Worm (Caenorhabditis elegans) whole organism, L4 larva: Measurements from ENCODE around the gene hlh-6.

ENCODE experiments used
- D1046.2 ChIP-seq: fragments of 200-800 bp; sonication (Bioruptor generic); IDR thresholded peaks from 2 replicates; pipeline ENCODE4 v1.3.6; 2022; ENCODE audit warnings: missing genetic modification characterization, missing compliant biosample characterization
- R02D3.7 ChIP-seq: fragments of 150-350 bp; sonication (generic microtip); optimal IDR thresholded peaks from 3 replicates; lab custom pipeline; 2014; ENCODE audit warnings: missing biosample characterization, missing genetic modification characterization
- T26A8.4 ChIP-seq: fragments of 200-800 bp; sonication (Bioruptor generic); IDR thresholded peaks from 2 replicates; pipeline ENCODE4 v1.3.6; 2022; ENCODE audit warnings: missing genetic modification characterization, missing compliant biosample characterization
- Y48G9A.11 ChIP-seq: fragments of 200-800 bp; sonication (Bioruptor generic); IDR thresholded peaks from 2 replicates; pipeline ENCODE4 v1.3.6; 2022; ENCODE audit warnings: missing genetic modification reagents, missing genetic modification characterization, missing compliant biosample characterization
- ZK337.2 ChIP-seq: fragments of 200-800 bp; sonication (Bioruptor generic); IDR thresholded peaks from 2 replicates; pipeline ENCODE4 v1.3.6; 2022; ENCODE audit warnings: missing genetic modification reagents, missing genetic modification characterization, missing compliant biosample characterization
- ZK546.5 ChIP-seq, 2 experiments: sonication (generic microtip); optimal IDR thresholded peaks; 2 replicates each; lab custom pipeline; 2017; ENCODE audit warnings: missing biosample characterization in 2 of 2, missing genetic modification characterization in 2 of 2
- aha-1 ChIP-seq: fragments of 150-350 bp; peaks from one replicate; lab custom pipeline; 2014; ENCODE audit warnings: missing biosample characterization, missing genetic modification characterization
- ama-1 ChIP-seq: fragments of 150-350 bp; optimal IDR thresholded peaks from 2 replicates; lab custom pipeline; 2014; ENCODE audit warnings: inconsistent platforms, mixed read lengths
- arid-1 ChIP-seq: fragments of 200-800 bp; sonication (Bioruptor generic); conservative IDR thresholded peaks from 2 replicates; pipeline ENCODE4 v1.3.6; 2022; ENCODE audit warnings: missing genetic modification reagents, missing genetic modification characterization, missing compliant biosample characterization
- ceh-20 ChIP-seq: fragments of 200-800 bp; sonication (Bioruptor generic); IDR thresholded peaks from 2 replicates; pipeline ENCODE4 v1.3.6; 2022; ENCODE audit warnings: missing genetic modification reagents, missing genetic modification characterization, missing compliant biosample characterization
- ceh-28 ChIP-seq: fragments of 150-350 bp; optimal IDR thresholded peaks from 2 replicates; lab custom pipeline; 2014; ENCODE audit warnings: missing biosample characterization, missing genetic modification reagents, missing genetic modification characterization
- ceh-44 ChIP-seq: fragments of 200-800 bp; sonication (Bioruptor generic); IDR thresholded peaks from 2 replicates; pipeline ENCODE4 v1.3.6; 2022; ENCODE audit warnings: missing genetic modification reagents, missing genetic modification characterization, missing compliant biosample characterization
- ces-1 ChIP-seq: fragments of 150-350 bp; sonication (generic microtip); optimal IDR thresholded peaks from 4 replicates; lab custom pipeline; 2014; ENCODE audit warnings: missing biosample characterization, missing genetic modification reagents, missing genetic modification characterization
- cey-2 ChIP-seq: sonication (generic microtip); optimal IDR thresholded peaks from 3 replicates; lab custom pipeline; 2017; ENCODE audit warnings: missing genetic modification characterization, mild to moderate bottlenecking, missing compliant biosample characterization, antibody characterized with exemption, borderline replicate concordance; ENCODE audit not compliant: insufficient read depth
- daf-12 ChIP-seq: fragments of 150-350 bp; optimal IDR thresholded peaks from 2 replicates; lab custom pipeline; 2014; ENCODE audit warnings: missing biosample characterization, missing genetic modification reagents, missing genetic modification characterization
- dmd-6 ChIP-seq: fragments of 200-800 bp; sonication (Bioruptor generic); IDR thresholded peaks from 2 replicates; pipeline ENCODE4 v1.3.6; 2022; ENCODE audit warnings: missing genetic modification reagents, missing genetic modification characterization, missing compliant biosample characterization
- dmd-8 ChIP-seq: fragments of 200-800 bp; sonication (Bioruptor generic); IDR thresholded peaks from 2 replicates; pipeline ENCODE4 v1.3.6; 2022; ENCODE audit warnings: missing genetic modification characterization, missing compliant biosample characterization
- duxl-1 ChIP-seq: sonication (generic microtip); optimal IDR thresholded peaks from 2 replicates; lab custom pipeline; 2016; ENCODE audit warnings: mild to moderate bottlenecking, missing genetic modification characterization, moderate library complexity, missing compliant biosample characterization; ENCODE audit not compliant: poor library complexity
- egl-43 ChIP-seq: fragments of 200-800 bp; sonication (Bioruptor generic); IDR thresholded peaks from 2 replicates; pipeline ENCODE4 v1.3.6; 2022; ENCODE audit warnings: missing genetic modification reagents, missing genetic modification characterization, missing compliant biosample characterization
- fos-1 ChIP-seq: fragments of 150-350 bp; optimal IDR thresholded peaks from 2 replicates; lab custom pipeline; 2014; ENCODE audit warnings: missing biosample characterization, missing genetic modification characterization
- hif-1 ChIP-seq, 2 experiments: sonication (generic microtip); optimal IDR thresholded peaks; 2 replicates each; lab custom pipeline; 2016 to 2017; ENCODE audit warnings: missing compliant biosample characterization in 2 of 2, missing genetic modification characterization in 2 of 2, missing genetic modification reagents in 2 of 2, missing genotype in 2 of 2, mild to moderate bottlenecking in 1 of 2
- hlh-11 ChIP-seq: fragments of 200-800 bp; sonication (Bioruptor generic); optimal IDR thresholded peaks from 2 replicates; lab custom pipeline; 2018; ENCODE audit warnings: mild to moderate bottlenecking, missing genetic modification characterization, missing compliant biosample characterization
- hmg-1.1 ChIP-seq: fragments of 200-800 bp; sonication (Bioruptor generic); IDR thresholded peaks from 2 replicates; pipeline ENCODE4 v1.3.6; 2022; ENCODE audit warnings: missing genetic modification reagents, missing genetic modification characterization, missing compliant biosample characterization
- lim-7 ChIP-seq: fragments of 200-800 bp; sonication (Bioruptor generic); IDR thresholded peaks from 2 replicates; pipeline ENCODE4 v1.3.6; 2022; ENCODE audit warnings: missing genetic modification characterization, missing compliant biosample characterization
- lin-13 ChIP-seq: fragments of 150-350 bp; optimal IDR thresholded peaks from 2 replicates; lab custom pipeline; 2014; ENCODE audit warnings: missing biosample characterization, missing genetic modification reagents, missing genetic modification characterization
- lin-15B ChIP-seq: fragments of 150-350 bp; sonication (generic microtip); optimal IDR thresholded peaks from 3 replicates; lab custom pipeline; 2014; ENCODE audit warnings: missing biosample characterization, missing genetic modification characterization
- lin-38 ChIP-seq: fragments of 200-800 bp; sonication (Bioruptor generic); IDR thresholded peaks from 2 replicates; pipeline ENCODE4 v1.3.6; 2022; ENCODE audit warnings: missing genetic modification reagents, missing genetic modification characterization, missing compliant biosample characterization
- madf-9 ChIP-seq: fragments of 200-800 bp; sonication (Bioruptor generic); conservative IDR thresholded peaks from 2 replicates; pipeline ENCODE4 v1.3.6; 2022; ENCODE audit warnings: missing genetic modification reagents, missing genetic modification characterization, missing compliant biosample characterization
- mdt-29 ChIP-seq: fragments of 200-800 bp; sonication (Bioruptor generic); IDR thresholded peaks from 2 replicates; pipeline ENCODE4 v1.3.6; 2022; ENCODE audit warnings: missing genetic modification reagents, missing genetic modification characterization, missing compliant biosample characterization
- mep-1 ChIP-seq: fragments of 150-350 bp; sonication (generic microtip); optimal IDR thresholded peaks from 3 replicates; lab custom pipeline; 2014; ENCODE audit warnings: missing biosample characterization, missing genetic modification characterization
- mes-2 ChIP-seq: sonication (generic microtip); optimal IDR thresholded peaks from 2 replicates; lab custom pipeline; 2016; ENCODE audit warnings: missing genotype, mild to moderate bottlenecking, missing genetic modification characterization, missing compliant biosample characterization; ENCODE audit not compliant: poor library complexity, severe bottlenecking
- nhr-10 ChIP-seq: fragments of 150-350 bp; optimal IDR thresholded peaks from 2 replicates; lab custom pipeline; 2014; ENCODE audit warnings: missing biosample characterization, missing genetic modification characterization
- nhr-102 ChIP-seq: sonication (generic microtip); optimal IDR thresholded peaks from 2 replicates; lab custom pipeline; 2016; ENCODE audit warnings: mild to moderate bottlenecking, missing genetic modification characterization, moderate library complexity, missing compliant biosample characterization
- nhr-237 ChIP-seq: sonication (generic microtip); optimal IDR thresholded peaks from 2 replicates; lab custom pipeline; 2017; ENCODE audit warnings: missing biosample characterization, missing genetic modification characterization
- nhr-25 ChIP-seq: sonication (generic microtip); optimal IDR thresholded peaks from 2 replicates; lab custom pipeline; 2017; ENCODE audit warnings: missing genetic modification characterization, mild to moderate bottlenecking, missing compliant biosample characterization, antibody characterized with exemption, moderate library complexity, borderline replicate concordance; ENCODE audit not compliant: insufficient read depth
- nhr-48 ChIP-seq: sonication (generic microtip); optimal IDR thresholded peaks from 2 replicates; lab custom pipeline; 2016; ENCODE audit warnings: mild to moderate bottlenecking, missing genetic modification characterization, missing compliant biosample characterization
- pha-4 ChIP-seq, 2 experiments: fragments of 150-350 bp in 1 of 2; fragments of 200-800 bp in 1 of 2; sonication (Bioruptor generic) in 1 of 2; IDR thresholded peaks in 1 of 2; optimal IDR thresholded peaks in 1 of 2; 2 replicates each; pipeline versions ENCODE4 v1.3.6 to Lab custom; 2014 to 2022; ENCODE audit warnings: missing genetic modification characterization in 2 of 2, missing genetic modification reagents in 2 of 2, missing biosample characterization in 1 of 2, missing compliant biosample characterization in 1 of 2
- php-3 ChIP-seq: fragments of 200-800 bp; sonication (Bioruptor generic); IDR thresholded peaks from 2 replicates; pipeline ENCODE4 v1.3.6; 2022; ENCODE audit warnings: missing genetic modification reagents, missing genetic modification characterization, missing compliant biosample characterization
- saeg-2 ChIP-seq: fragments of 200-800 bp; sonication (Bioruptor generic); IDR thresholded peaks from 2 replicates; pipeline ENCODE4 v1.3.6; 2022; ENCODE audit warnings: missing genetic modification reagents, missing genetic modification characterization, missing compliant biosample characterization
- sdz-12 ChIP-seq: fragments of 200-800 bp; sonication (Bioruptor generic); optimal IDR thresholded peaks from 2 replicates; lab custom pipeline; 2018; ENCODE audit warnings: mild to moderate bottlenecking, missing genetic modification characterization, missing compliant biosample characterization
- set-16 ChIP-seq: fragments of 200-800 bp; sonication (Bioruptor generic); IDR thresholded peaks from 2 replicates; pipeline ENCODE4 v1.3.6; 2022; ENCODE audit warnings: missing genetic modification reagents, missing genetic modification characterization, missing compliant biosample characterization
- unc-39 ChIP-seq: sonication (generic microtip); optimal IDR thresholded peaks from 2 replicates; lab custom pipeline; 2017; ENCODE audit warnings: missing biosample characterization, missing genetic modification characterization
- unc-62 ChIP-seq, 3 experiments: fragments of 150-350 bp in 1 of 3; sonication (generic microtip); optimal IDR thresholded peaks in 2 of 3; peaks in 1 of 3; 1 replicate in 1 of 3; 2 replicates in 2 of 3; lab custom pipeline; 2014 to 2017; ENCODE audit warnings: missing biosample characterization in 3 of 3, missing genetic modification characterization in 3 of 3, missing genetic modification reagents in 3 of 3, missing genotype in 1 of 3
- zfp-3 ChIP-seq: fragments of 200-800 bp; sonication (Bioruptor generic); conservative IDR thresholded peaks from 2 replicates; pipeline ENCODE4 v1.3.6; 2022; ENCODE audit warnings: missing genetic modification reagents, missing genetic modification characterization, missing compliant biosample characterization

The hlh-6 gene

DNA sequence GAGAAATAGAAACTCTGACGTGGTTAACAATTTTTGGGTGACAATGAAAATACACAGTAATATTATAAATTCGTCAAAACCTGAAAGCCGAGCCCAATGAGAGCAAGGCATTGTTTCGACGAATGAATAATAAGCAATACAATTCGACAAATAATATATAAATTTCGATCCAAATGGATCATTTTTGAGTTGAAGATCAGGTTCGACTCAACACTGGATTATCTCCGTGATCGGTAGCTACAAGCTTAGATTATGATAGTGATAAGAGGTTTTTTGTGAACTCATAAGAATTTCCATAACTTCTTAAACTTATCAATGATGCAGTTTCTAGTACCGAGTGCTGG is 3.2 kb upstream of the hlh-6 start:
- TF ChIP-seq aha-1 (peak; percentile 76), ces-1 (no peak), dmd-6 (GFP tag; lab: Robert Waterston, UW) (peak; percentile 19; the same call in 1 of the 2 replicates), set-16 (no peak), nhr-10 (tag; lab: Kevin White, UChicago) (no peak), ZK546.5 (tag; optimal IDR thresholded peaks at IDR 0.05; lab: Kevin White, UChicago) (no peak), duxl-1 (tag; lab: Kevin White, UChicago) (peak; percentile 10), ceh-44 (GFP tag; lab: Robert Waterston, UW) (0 out of 2 replicates have a peak, but pooled peaks have one; percentile 7), fos-1 (tag; lab: Kevin White, UChicago) (peak; percentile 27), lin-15B (peak; percentile 12), unc-39 (tag; lab: Kevin White, UChicago) (no peak)

DNA sequence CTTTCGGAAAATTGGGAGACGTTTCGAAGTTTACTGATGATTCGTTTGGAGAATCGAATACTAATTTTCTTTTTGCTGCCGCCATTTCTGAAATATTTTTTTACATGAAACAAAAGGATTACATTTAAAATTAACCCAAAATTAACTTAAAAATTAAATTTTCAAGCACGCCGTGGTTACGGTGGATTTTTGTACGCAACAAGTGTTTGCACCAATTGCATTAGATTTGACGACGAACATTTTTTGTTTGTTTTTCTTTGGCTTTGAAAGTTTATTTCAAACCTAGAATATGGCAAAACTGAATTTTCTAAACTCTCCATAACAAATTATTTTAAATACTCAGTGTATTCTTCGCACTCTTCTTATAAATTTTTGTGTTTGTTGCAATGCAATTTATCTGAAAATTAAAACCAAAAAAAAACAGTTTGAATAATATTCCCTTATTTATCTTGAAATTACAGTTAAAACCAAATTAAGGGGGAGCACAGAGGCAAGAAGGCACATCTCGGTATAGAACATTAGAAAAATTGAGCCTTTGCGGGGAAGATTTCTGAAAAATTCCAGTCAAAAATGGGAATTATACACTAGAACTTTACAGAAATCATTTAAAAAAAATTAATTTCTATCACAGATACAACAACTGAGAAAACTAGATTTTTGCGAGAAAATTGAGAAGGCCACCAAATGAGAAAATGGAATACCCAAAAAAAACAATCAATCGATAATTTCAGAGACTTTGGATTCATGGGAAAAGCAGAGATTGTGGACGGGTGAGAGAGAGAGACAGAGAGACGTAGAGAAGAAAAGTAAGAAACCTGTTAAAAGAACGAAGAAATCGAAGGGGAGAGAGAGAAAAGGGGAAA is 2.6 kb upstream of the hlh-6 start, which contains the start of gene hal-3:
TSS of gene hal-3 (minus strand) at position 87 of the 863 bp plus-strand sequence.
- peak; percentile 10 for TF ChIP-seq nhr-237
- TF ChIP-seq lin-13 (GFP tag; lab: Kevin White, UChicago), result no peak
- TF ChIP-seq egl-43 (GFP tag; lab: Robert Waterston, UW), result 0 out of 2 replicates have a peak, but pooled peaks have one; percentile 9
- no peak for TF ChIP-seq D1046.2 (GFP tag; lab: Robert Waterston, UW)
- peak in 1 of 2 experiments; percentile 18 for TF ChIP-seq hif-1 (tag; optimal IDR thresholded peaks at IDR 0.05; lab: Kevin White, UChicago)
- no peak for TF ChIP-seq cey-2 (tag; lab: Kevin White, UChicago)
- TF ChIP-seq mep-1 (tag; lab: Kevin White, UChicago), result peak; percentile 31
- TF ChIP-seq dmd-8 (GFP tag; lab: Robert Waterston, UW), result 0 out of 2 replicates have a peak, but pooled peaks have one; percentile 14
- TF ChIP-seq pha-4 (GFP tag; IDR thresholded peaks at IDR 0.05; lab: Robert Waterston, UW), result peak; percentile 42
- no peak for TF ChIP-seq pha-4 (tag; optimal IDR thresholded peaks at IDR 0.05; lab: Kevin White, UChicago)
- no peak for TF ChIP-seq php-3 (GFP tag; lab: Robert Waterston, UW)
- TF ChIP-seq lim-7 (GFP tag; lab: Robert Waterston, UW), result 0 out of 2 replicates have a peak, but pooled peaks have one; percentile 42
- no peak for TF ChIP-seq ZK337.2 (GFP tag; lab: Robert Waterston, UW)
- peak in 1 of 2 experiments; percentile 81 for TF ChIP-seq unc-62 (GFP tag; optimal IDR thresholded peaks at IDR 0.05 in 1 of 2; lab: Kevin White, UChicago)
- no peak for TF ChIP-seq unc-62 (tag; optimal IDR thresholded peaks at IDR 0.05; lab: Kevin White, UChicago)
- TF ChIP-seq ceh-28 (tag; lab: Kevin White, UChicago), result peak; percentile 67
- TF ChIP-seq sdz-12, result peak; percentile 18
- no peak for TF ChIP-seq ceh-20
- TF ChIP-seq ama-1 (lab: Kevin White, UChicago), result peak; percentile 47
- peak; percentile 38 for TF ChIP-seq duxl-1 (tag; lab: Kevin White, UChicago)
- TF ChIP-seq fos-1 (tag; lab: Kevin White, UChicago), result no peak
- no peak for TF ChIP-seq R02D3.7
- TF ChIP-seq unc-39 (tag; lab: Kevin White, UChicago), result no peak
- peak; percentile 39; the same call in 1 of the 2 replicates for TF ChIP-seq T26A8.4
- peak; percentile 17 for TF ChIP-seq hlh-11
- TF ChIP-seq madf-9 (GFP tag; lab: Robert Waterston, UW), result 0 out of 2 replicates have a peak, but pooled peaks have one; percentile 4
- peak; percentile 20 for TF ChIP-seq nhr-25 (tag; lab: Kevin White, UChicago)
- no peak for TF ChIP-seq daf-12 (tag; lab: Kevin White, UChicago)
- TF ChIP-seq arid-1 (GFP tag; lab: Robert Waterston, UW), result peak; percentile 47; the same call in 1 of the 2 replicates
- TF ChIP-seq lin-38 (GFP tag; lab: Robert Waterston, UW), result 0 out of 2 replicates have a peak, but pooled peaks have one; percentile 33
- peak; percentile 14; the same call in 1 of the 2 replicates for TF ChIP-seq hmg-1.1 (GFP tag; lab: Robert Waterston, UW)
- peak; percentile 18 for TF ChIP-seq nhr-102 (tag; lab: Kevin White, UChicago)
- TF ChIP-seq mes-2 (tag; lab: Kevin White, UChicago), result peak; percentile 64
- peak; percentile 39; the same call in 1 of the 2 replicates for TF ChIP-seq mdt-29 (GFP tag; lab: Robert Waterston, UW)
- TF ChIP-seq nhr-48 (tag; lab: Kevin White, UChicago), result no peak
- TF ChIP-seq set-16, result no peak
- peak; percentile 80 for TF ChIP-seq zfp-3
- TF ChIP-seq saeg-2 (GFP tag; lab: Robert Waterston, UW), result no peak
- TF ChIP-seq Y48G9A.11, result 0 out of 2 replicates have a peak, but pooled peaks have one; percentile 27
